Fruit fly (Drosophila melanogaster) whole organism, embryonic: Measurements from ENCODE around the gene CG14883.

ENCODE experiments used
- Ada2b ChIP-seq: fragments of 200-800 bp; sonication (Bioruptor generic); IDR thresholded peaks from 2 replicates; pipeline ENCODE4 v1.3.6; 2022; ENCODE audit warnings: missing biosample characterization, missing genetic modification characterization
- Adf1 ChIP-seq: fragments of 200-800 bp; sonication (Bioruptor generic); IDR thresholded peaks from 2 replicates; pipeline ENCODE4 v1.3.6; 2022; ENCODE audit warnings: missing biosample characterization, missing genetic modification characterization
- Blimp-1 ChIP-seq: fragments of 200-800 bp; sonication (Bioruptor generic); optimal IDR thresholded peaks from 3 replicates; lab custom pipeline; 2018; ENCODE audit warnings: missing biosample characterization, missing genetic modification characterization, mild to moderate bottlenecking, moderate library complexity, missing genetic modification reagents
- CG11093 ChIP-seq: fragments of 200-800 bp; sonication (Bioruptor generic); IDR thresholded peaks from 3 replicates; pipeline ENCODE4 v1.3.6; 2022; ENCODE audit warnings: missing biosample characterization, missing genetic modification characterization
- CG12299 ChIP-seq: fragments of 200-800 bp; sonication (Bioruptor generic); optimal IDR thresholded peaks from 2 replicates; lab custom pipeline; 2018; ENCODE audit warnings: missing biosample characterization, mild to moderate bottlenecking, missing genetic modification characterization
- CG14965 ChIP-seq: fragments of 200-800 bp; sonication (Bioruptor generic); optimal IDR thresholded peaks from 2 replicates; lab custom pipeline; 2016; ENCODE audit warnings: missing biosample characterization, missing genetic modification characterization, borderline replicate concordance
- CG1603 ChIP-seq: fragments of 200-800 bp; sonication (Bioruptor generic); optimal IDR thresholded peaks from 2 replicates; lab custom pipeline; 2019; ENCODE audit warnings: missing biosample characterization, mild to moderate bottlenecking, missing genetic modification characterization, moderate library complexity
- CG17385 ChIP-seq: fragments of 200-800 bp; sonication (Bioruptor generic); optimal IDR thresholded peaks from 3 replicates; lab custom pipeline; 2018; ENCODE audit warnings: missing biosample characterization, mild to moderate bottlenecking, missing genetic modification characterization
- CG34224 ChIP-seq: fragments of 200-800 bp; sonication (Bioruptor generic); IDR thresholded peaks from 3 replicates; pipeline ENCODE4 v1.3.6; 2022; ENCODE audit warnings: missing biosample characterization, missing genetic modification characterization; ENCODE audit not compliant: partially characterized antibody
- CG4282 ChIP-seq: fragments of 200-800 bp; sonication (Bioruptor generic); optimal IDR thresholded peaks from 2 replicates; lab custom pipeline; 2016; ENCODE audit warnings: missing biosample characterization, missing genetic modification characterization
- CG4360 ChIP-seq: fragments of 200-800 bp; sonication (Bioruptor generic); IDR thresholded peaks from 2 replicates; pipeline ENCODE4 v1.3.6; 2022; ENCODE audit warnings: missing biosample characterization, missing genetic modification characterization
- CG6272 ChIP-seq: fragments of 200-800 bp; sonication (Bioruptor generic); IDR thresholded peaks from 2 replicates; pipeline ENCODE4 v1.3.6; 2022; ENCODE audit warnings: missing biosample characterization, missing genetic modification characterization
- CG6854 ChIP-seq: fragments of 200-800 bp; sonication (Bioruptor generic); optimal IDR thresholded peaks from 3 replicates; lab custom pipeline; 2017; ENCODE audit warnings: missing biosample characterization, mild to moderate bottlenecking, missing genetic modification characterization
- CG7928 ChIP-seq: fragments of 200-800 bp; sonication (Bioruptor generic); optimal IDR thresholded peaks from 2 replicates; lab custom pipeline; 2017; ENCODE audit warnings: missing biosample characterization, mild to moderate bottlenecking, missing genetic modification characterization
- CG8924 ChIP-seq: fragments of 200-800 bp; optimal IDR thresholded peaks from 3 replicates; lab custom pipeline; 2019; ENCODE audit warnings: missing biosample characterization, mild to moderate bottlenecking, missing genetic modification characterization, moderate library complexity
- CG9727 ChIP-seq: fragments of 200-800 bp; sonication (Bioruptor generic); optimal IDR thresholded peaks from 3 replicates; lab custom pipeline; 2017; ENCODE audit warnings: missing biosample characterization, mild to moderate bottlenecking, missing genetic modification characterization
- E2f1 ChIP-seq: fragments of 200-800 bp; sonication (Bioruptor generic); IDR thresholded peaks from 2 replicates; pipeline ENCODE4 v1.3.6; 2022; ENCODE audit warnings: missing biosample characterization, missing genetic modification characterization
- Ets65A ChIP-seq: fragments of 200-800 bp; sonication (Bioruptor generic); peaks from one replicate; lab custom pipeline; 2016; ENCODE audit warnings: missing biosample characterization, missing genetic modification characterization
- Lhr ChIP-seq: fragments of 200-800 bp; sonication (Bioruptor generic); optimal IDR thresholded peaks from 3 replicates; lab custom pipeline; 2017; ENCODE audit warnings: mild to moderate bottlenecking, missing biosample characterization, missing genetic modification reagents, missing genetic modification characterization
- MBD-R2 ChIP-seq: fragments of 200-800 bp; sonication (Bioruptor generic); IDR thresholded peaks from 2 replicates; pipeline ENCODE4 v1.3.6; 2022; ENCODE audit warnings: missing biosample characterization, missing genetic modification characterization
- Med ChIP-seq: fragments of 200-800 bp; sonication (Bioruptor generic); peaks from one replicate; lab custom pipeline; 2016; ENCODE audit warnings: missing biosample characterization, missing genetic modification characterization, mild to moderate bottlenecking, inconsistent platforms, moderate library complexity
- Meics ChIP-seq: fragments of 200-800 bp; sonication (Bioruptor generic); optimal IDR thresholded peaks from 2 replicates; lab custom pipeline; 2017; ENCODE audit warnings: missing biosample characterization, mild to moderate bottlenecking, missing genetic modification characterization
- Pdp1 ChIP-seq, 2 experiments: fragments of 200-800 bp; sonication (Bioruptor generic); optimal IDR thresholded peaks; 3 replicates each; lab custom pipeline; 2016; ENCODE audit warnings: missing biosample characterization in 2 of 2, missing genetic modification characterization in 2 of 2, mild to moderate bottlenecking in 1 of 2, moderate library complexity in 1 of 2
- Sin3A ChIP-seq: fragments of >200 bp; optimal IDR thresholded peaks from 2 replicates; lab custom pipeline; 2018
- Trl ChIP-seq, 3 experiments: fragments of >200 bp in 2 of 3; fragments of 200-800 bp in 1 of 3; sonication (Bioruptor generic) in 1 of 3; optimal IDR thresholded peaks; 2 replicates in 1 of 3; 3 replicates in 2 of 3; lab custom pipeline; 2016 to 2017; ENCODE audit warnings: missing biosample characterization in 1 of 3, missing genetic modification characterization in 1 of 3
- YL-1 ChIP-seq: fragments of 200-800 bp; sonication (Bioruptor generic); optimal IDR thresholded peaks from 3 replicates; lab custom pipeline; 2017; ENCODE audit warnings: missing biosample characterization, mild to moderate bottlenecking, missing genetic modification characterization
- dati ChIP-seq: fragments of 200-800 bp; sonication (Bioruptor generic); IDR thresholded peaks from 2 replicates; pipeline ENCODE4 v1.3.6; 2022; ENCODE audit warnings: missing biosample characterization, missing genetic modification characterization
- dimm ChIP-seq: fragments of 200-800 bp; sonication (Bioruptor generic); IDR thresholded peaks from 2 replicates; pipeline ENCODE4 v1.3.6; 2022; ENCODE audit warnings: missing biosample characterization, missing genetic modification characterization
- dpn ChIP-seq, 2 experiments: fragments of 200-800 bp; sonication (Bioruptor generic); optimal IDR thresholded peaks; 3 replicates each; lab custom pipeline; 2016; ENCODE audit warnings: missing biosample characterization in 2 of 2, missing genetic modification characterization in 2 of 2
- fu2 ChIP-seq: fragments of 200-800 bp; sonication (Bioruptor generic); optimal IDR thresholded peaks from 2 replicates; lab custom pipeline; 2016; ENCODE audit warnings: missing biosample characterization, missing genetic modification characterization
- gce ChIP-seq: fragments of 200-800 bp; sonication (Bioruptor generic); IDR thresholded peaks from 3 replicates; pipeline ENCODE4 v1.3.6; 2022; ENCODE audit warnings: missing biosample characterization, missing genetic modification characterization
- gsb-n ChIP-seq: fragments of 200-800 bp; sonication (Bioruptor generic); optimal IDR thresholded peaks from 3 replicates; lab custom pipeline; 2018; ENCODE audit warnings: missing biosample characterization, mild to moderate bottlenecking, missing genetic modification characterization
- ham ChIP-seq: fragments of 200-800 bp; sonication (Bioruptor generic); IDR thresholded peaks from 2 replicates; pipeline ENCODE4 v1.3.6; 2022; ENCODE audit warnings: missing biosample characterization, missing genetic modification characterization
- hbn ChIP-seq: fragments of 200-800 bp; sonication (Bioruptor generic); IDR thresholded peaks from 2 replicates; pipeline ENCODE4 v1.3.6; 2022; ENCODE audit warnings: missing biosample characterization, missing genetic modification characterization; ENCODE audit not compliant: partially characterized antibody
- kay ChIP-seq: fragments of 200-800 bp; sonication (Bioruptor generic); optimal IDR thresholded peaks from 2 replicates; lab custom pipeline; 2016; ENCODE audit warnings: missing biosample characterization, missing genetic modification characterization
- otp ChIP-seq: fragments of 200-800 bp; sonication (Bioruptor generic); IDR thresholded peaks from 3 replicates; pipeline ENCODE4, ENCODE4 v1.3.6; 2022; ENCODE audit warnings: missing biosample characterization, missing genetic modification characterization
- pnt ChIP-seq: fragments of 200-800 bp; sonication (Bioruptor generic); optimal IDR thresholded peaks from 3 replicates; lab custom pipeline; 2016; ENCODE audit warnings: missing biosample characterization, missing genetic modification characterization
- pum ChIP-seq: fragments of 200-800 bp; sonication (Bioruptor generic); optimal IDR thresholded peaks from 2 replicates; lab custom pipeline; 2016; ENCODE audit warnings: missing biosample characterization, missing genetic modification characterization
- row ChIP-seq: fragments of 200-800 bp; sonication (Bioruptor generic); IDR thresholded peaks from 3 replicates; pipeline ENCODE4 v1.3.6; 2022; ENCODE audit warnings: missing biosample characterization, missing genetic modification characterization
- run ChIP-seq: fragments of 200-800 bp; sonication (Bioruptor generic); optimal IDR thresholded peaks from 3 replicates; lab custom pipeline; 2018; ENCODE audit warnings: missing biosample characterization, mild to moderate bottlenecking, missing genetic modification characterization
- ssp ChIP-seq: fragments of 200-800 bp; sonication (Bioruptor generic); IDR thresholded peaks from 2 replicates; pipeline ENCODE4 v1.3.6; 2022; ENCODE audit warnings: missing biosample characterization, missing genetic modification characterization
- tx ChIP-seq: fragments of 200-800 bp; sonication (Bioruptor generic); optimal IDR thresholded peaks from 2 replicates; lab custom pipeline; 2016; ENCODE audit warnings: missing biosample characterization, missing genetic modification characterization
- usp ChIP-seq: fragments of >200 bp; optimal IDR thresholded peaks from 2 replicates; lab custom pipeline; 2017; ENCODE audit warnings: missing biosample characterization, missing genetic modification characterization
- vvl ChIP-seq: fragments of 200-800 bp; sonication (Bioruptor generic); IDR thresholded peaks from 2 replicates; pipeline ENCODE4 v1.3.6; 2022; ENCODE audit warnings: missing biosample characterization, missing genetic modification characterization
- wor ChIP-seq: fragments of 200-800 bp; sonication (Bioruptor generic); IDR thresholded peaks from 2 replicates; pipeline ENCODE4 v1.3.6; 2022; ENCODE audit warnings: missing biosample characterization, missing genetic modification characterization
- yki ChIP-seq: fragments of >200 bp; optimal IDR thresholded peaks from 3 replicates; lab custom pipeline; 2018

Gene CG14883

dm6 chr3R:16452954-16453587, 2.8 kb upstream of the CG14883 start (continued):
- TF ChIP-seq CG11093 (GFP tag; lab: Robert Waterston, UW) (no peak), CG12299 (tag; lab: Kevin White, UChicago) (no peak), MBD-R2 (GFP tag; lab: Robert Waterston, UW) (no peak), dpn (GFP tag; optimal IDR thresholded peaks at IDR 0.05; lab: Kevin White, UChicago) (no peak), run (no peak), CG8924 (tag; lab: Kevin White, UChicago) (peak; percentile 13), pum (GFP tag; lab: Kevin White, UChicago) (no peak), ham (GFP tag; lab: Robert Waterston, UW) (no peak), CG14965 (GFP tag; lab: Kevin White, UChicago) (no peak), CG4360 (peak; percentile 79), gsb-n (tag; lab: Kevin White, UChicago) (peak; percentile 10), CG7928 (GFP tag; lab: Kevin White, UChicago) (no peak), tx (no peak), hbn (GFP tag; lab: Robert Waterston, UW) (peak; percentile 23; the same call in 1 of the 2 replicates), usp (GFP tag; lab: Kevin White, UChicago) (no peak), Trl (optimal IDR thresholded peaks at IDR 0.05; lab: Kevin White, UChicago) (peak; percentile 84 to 85), Trl (GFP tag; optimal IDR thresholded peaks at IDR 0.05; lab: Kevin White, UChicago) (no peak), row (GFP tag; lab: Robert Waterston, UW) (peak; percentile 14; the same call in 1 of the 3 replicates), otp (GFP tag; lab: Robert Waterston, UW) (no peak), Ets65A (peak; percentile 31), kay (GFP tag; lab: Kevin White, UChicago) (peak; percentile 90), fu2 (GFP tag; lab: Kevin White, UChicago) (no peak), yki (lab: Kevin White, UChicago) (peak; percentile 42), Adf1 (GFP tag; lab: Robert Waterston, UW) (no peak), E2f1 (GFP tag; lab: Robert Waterston, UW) (no peak), pnt (GFP tag; lab: Kevin White, UChicago) (no peak), CG9727 (GFP tag; lab: Kevin White, UChicago) (no peak), CG6854 (GFP tag; lab: Kevin White, UChicago) (no peak), vvl (GFP tag; lab: Robert Waterston, UW) (peak; percentile 52; the same call in 1 of the 2 replicates), dimm (GFP tag; lab: Robert Waterston, UW) (no peak), Med (peak; percentile 83), dati (GFP tag; lab: Robert Waterston, UW) (no peak), Pdp1 (GFP tag; optimal IDR thresholded peaks at IDR 0.05; lab: Kevin White, UChicago) (peak in 1 of 2 experiments; percentile 56), YL-1 (GFP tag; lab: Kevin White, UChicago) (peak; percentile 39), Meics (GFP tag; lab: Kevin White, UChicago) (no peak), wor (GFP tag; lab: Robert Waterston, UW) (no peak), CG6272 (GFP tag; lab: Robert Waterston, UW) (no peak), CG1603 (tag; lab: Kevin White, UChicago) (no peak), Lhr (GFP tag; lab: Kevin White, UChicago) (no peak), Blimp-1 (GFP tag; lab: Kevin White, UChicago) (peak; percentile 58), CG34224 (peak; percentile 19; the same call in 2 of the 3 replicates), Ada2b (GFP tag; lab: Robert Waterston, UW) (no peak), ssp (GFP tag; lab: Robert Waterston, UW) (no peak), Sin3A (peak; percentile 31), CG17385 (GFP tag; lab: Kevin White, UChicago) (peak; percentile 80), CG4282 (GFP tag; lab: Kevin White, UChicago) (no peak), gce (GFP tag; lab: Robert Waterston, UW) (no peak)
